Worm (Caenorhabditis elegans): ENCODE data around the gene btb-5.

DNA sequence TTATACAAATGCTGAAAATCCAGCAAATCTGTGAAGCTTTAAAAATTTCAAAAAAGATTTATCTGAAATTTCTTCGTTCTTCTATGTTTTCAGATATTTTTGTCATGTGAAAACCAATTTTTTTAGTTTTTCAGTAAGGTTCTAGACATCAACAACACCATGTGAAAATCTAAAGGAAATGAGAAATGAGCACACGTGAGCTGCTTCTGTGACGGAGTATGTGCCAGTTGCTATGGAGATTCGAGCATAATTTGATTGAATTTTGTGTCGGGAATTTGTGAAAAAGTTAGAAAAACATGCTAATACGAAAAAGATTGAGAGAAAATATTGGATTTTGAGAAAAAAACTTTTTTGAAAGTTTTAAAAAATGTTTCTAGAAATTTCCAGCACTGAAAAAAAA, 29.3 kb downstream of the btb-5 start:
- TF ChIP-seq lsy-2 (tag; optimal IDR thresholded peaks at IDR 0.05) (no peak), fos-1 (tag; optimal IDR thresholded peaks at IDR 0.05) (no peak), aly-2 (tag; optimal IDR thresholded peaks at IDR 0.05) (no peak), ceh-82 (tag; optimal IDR thresholded peaks at IDR 0.05) (no peak), crh-2 (tag; optimal IDR thresholded peaks at IDR 0.05) (no peak), unc-62 (GFP tag; optimal IDR thresholded peaks at IDR 0.05) (no peak), skn-1 (tag; optimal IDR thresholded peaks at IDR 0.05) (no peak), nhr-12 (tag; optimal IDR thresholded peaks at IDR 0.05) (no peak), lin-11 (tag; optimal IDR thresholded peaks at IDR 0.05) (no peak), elt-3 (tag; optimal IDR thresholded peaks at IDR 0.05) (no peak)

Measured in whole organism, L2 larva.